Worm (Caenorhabditis elegans) whole organism, L4 larva: Measurements from ENCODE around the gene ZK1010.10.

ENCODE experiments used
- D1046.2 ChIP-seq: fragments of 200-800 bp; sonication (Bioruptor generic); IDR thresholded peaks from 2 replicates; pipeline ENCODE4 v1.3.6; 2022; ENCODE audit warnings: missing genetic modification characterization, missing compliant biosample characterization
- F10B5.3 ChIP-seq: sonication (generic microtip); optimal IDR thresholded peaks from 2 replicates; lab custom pipeline; 2016; ENCODE audit warnings: mild to moderate bottlenecking, missing genetic modification characterization, missing compliant biosample characterization
- F37D6.2 ChIP-seq: sonication (generic microtip); optimal IDR thresholded peaks from 2 replicates; lab custom pipeline; 2016; ENCODE audit warnings: mild to moderate bottlenecking, missing genetic modification characterization, missing compliant biosample characterization
- F49E8.2 ChIP-seq: sonication (generic microtip); optimal IDR thresholded peaks from 2 replicates; lab custom pipeline; 2016; ENCODE audit warnings: missing compliant biosample characterization, mild to moderate bottlenecking, missing genetic modification characterization, borderline replicate concordance
- T26A8.4 ChIP-seq: fragments of 200-800 bp; sonication (Bioruptor generic); IDR thresholded peaks from 2 replicates; pipeline ENCODE4 v1.3.6; 2022; ENCODE audit warnings: missing genetic modification characterization, missing compliant biosample characterization
- Y105C5A.15 ChIP-seq: fragments of 200-800 bp; sonication (Bioruptor generic); IDR thresholded peaks from 2 replicates; pipeline ENCODE4 v1.3.6; 2022; ENCODE audit warnings: missing genetic modification characterization, missing compliant biosample characterization
- Y48G9A.11 ChIP-seq: fragments of 200-800 bp; sonication (Bioruptor generic); IDR thresholded peaks from 2 replicates; pipeline ENCODE4 v1.3.6; 2022; ENCODE audit warnings: missing genetic modification reagents, missing genetic modification characterization, missing compliant biosample characterization
- Y75B8A.6 ChIP-seq: fragments of 200-800 bp; sonication (Bioruptor generic); IDR thresholded peaks from 2 replicates; pipeline ENCODE4 v1.3.6; 2022; ENCODE audit warnings: missing genetic modification reagents, missing genetic modification characterization, missing compliant biosample characterization
- ama-1 ChIP-seq: fragments of 150-350 bp; optimal IDR thresholded peaks from 2 replicates; lab custom pipeline; 2014; ENCODE audit warnings: inconsistent platforms, mixed read lengths
- arid-1 ChIP-seq: fragments of 200-800 bp; sonication (Bioruptor generic); conservative IDR thresholded peaks from 2 replicates; pipeline ENCODE4 v1.3.6; 2022; ENCODE audit warnings: missing genetic modification reagents, missing genetic modification characterization, missing compliant biosample characterization
- attf-4 ChIP-seq: sonication (generic microtip); optimal IDR thresholded peaks from 3 replicates; lab custom pipeline; 2017; ENCODE audit warnings: missing biosample characterization, missing genetic modification characterization
- ceh-28 ChIP-seq: fragments of 150-350 bp; optimal IDR thresholded peaks from 2 replicates; lab custom pipeline; 2014; ENCODE audit warnings: missing biosample characterization, missing genetic modification reagents, missing genetic modification characterization
- ceh-62 ChIP-seq: sonication (generic microtip); optimal IDR thresholded peaks from 2 replicates; lab custom pipeline; 2017; ENCODE audit warnings: missing biosample characterization, missing genetic modification characterization
- ceh-82 ChIP-seq: sonication (generic microtip); optimal IDR thresholded peaks from 2 replicates; lab custom pipeline; 2017; ENCODE audit warnings: missing biosample characterization, missing genetic modification characterization
- cey-2 ChIP-seq: sonication (generic microtip); optimal IDR thresholded peaks from 3 replicates; lab custom pipeline; 2017; ENCODE audit warnings: missing genetic modification characterization, mild to moderate bottlenecking, missing compliant biosample characterization, antibody characterized with exemption, borderline replicate concordance; ENCODE audit not compliant: insufficient read depth
- ctbp-1 ChIP-seq: fragments of 200-800 bp; sonication (Bioruptor generic); IDR thresholded peaks from 2 replicates; pipeline ENCODE4 v1.3.6; 2022; ENCODE audit warnings: missing genetic modification reagents, missing genetic modification characterization, missing compliant biosample characterization
- daf-12 ChIP-seq: fragments of 150-350 bp; optimal IDR thresholded peaks from 2 replicates; lab custom pipeline; 2014; ENCODE audit warnings: missing biosample characterization, missing genetic modification reagents, missing genetic modification characterization
- dmd-9 ChIP-seq: fragments of 200-800 bp; sonication (Bioruptor generic); IDR thresholded peaks from 2 replicates; pipeline ENCODE4 v1.3.6; 2022; ENCODE audit warnings: missing genetic modification reagents, missing genetic modification characterization, missing compliant biosample characterization
- duxl-1 ChIP-seq: sonication (generic microtip); optimal IDR thresholded peaks from 2 replicates; lab custom pipeline; 2016; ENCODE audit warnings: mild to moderate bottlenecking, missing genetic modification characterization, moderate library complexity, missing compliant biosample characterization; ENCODE audit not compliant: poor library complexity
- dve-1 ChIP-seq: sonication (generic microtip); optimal IDR thresholded peaks from 2 replicates; lab custom pipeline; 2017; ENCODE audit warnings: antibody characterized with exemption, mild to moderate bottlenecking, missing genetic modification characterization, missing compliant biosample characterization; ENCODE audit not compliant: insufficient read depth
- egl-27 ChIP-seq: sonication (generic microtip); optimal IDR thresholded peaks from 3 replicates; lab custom pipeline; 2017; ENCODE audit warnings: missing biosample characterization, missing genetic modification reagents, missing genetic modification characterization
- gei-8 ChIP-seq: fragments of 200-800 bp; sonication (Bioruptor generic); optimal IDR thresholded peaks from 2 replicates; lab custom pipeline; 2018; ENCODE audit warnings: mild to moderate bottlenecking, missing genetic modification characterization, missing compliant biosample characterization
- lin-1 ChIP-seq: fragments of 200-800 bp; sonication (Bioruptor generic); IDR thresholded peaks from 2 replicates; pipeline ENCODE4 v1.3.6; 2022; ENCODE audit warnings: missing genetic modification reagents, missing genetic modification characterization, missing compliant biosample characterization
- lin-38 ChIP-seq: fragments of 200-800 bp; sonication (Bioruptor generic); IDR thresholded peaks from 2 replicates; pipeline ENCODE4 v1.3.6; 2022; ENCODE audit warnings: missing genetic modification reagents, missing genetic modification characterization, missing compliant biosample characterization
- lir-3 ChIP-seq: sonication (generic microtip); optimal IDR thresholded peaks from 2 replicates; lab custom pipeline; 2016; ENCODE audit warnings: mild to moderate bottlenecking, missing genetic modification characterization, missing compliant biosample characterization
- lsy-2 ChIP-seq, 2 experiments: fragments of 150-350 bp in 1 of 2; sonication (generic microtip) in 1 of 2; optimal IDR thresholded peaks; 2 replicates each; lab custom pipeline; 2014 to 2017; ENCODE audit warnings: missing biosample characterization in 2 of 2, missing genetic modification characterization in 2 of 2
- madf-9 ChIP-seq: fragments of 200-800 bp; sonication (Bioruptor generic); conservative IDR thresholded peaks from 2 replicates; pipeline ENCODE4 v1.3.6; 2022; ENCODE audit warnings: missing genetic modification reagents, missing genetic modification characterization, missing compliant biosample characterization
- mdt-29 ChIP-seq: fragments of 200-800 bp; sonication (Bioruptor generic); IDR thresholded peaks from 2 replicates; pipeline ENCODE4 v1.3.6; 2022; ENCODE audit warnings: missing genetic modification reagents, missing genetic modification characterization, missing compliant biosample characterization
- mep-1 ChIP-seq: fragments of 150-350 bp; sonication (generic microtip); optimal IDR thresholded peaks from 3 replicates; lab custom pipeline; 2014; ENCODE audit warnings: missing biosample characterization, missing genetic modification characterization
- nhr-11 ChIP-seq: fragments of 150-350 bp; optimal IDR thresholded peaks from 2 replicates; lab custom pipeline; 2014; ENCODE audit warnings: missing biosample characterization, missing genetic modification characterization
- nhr-25 ChIP-seq: sonication (generic microtip); optimal IDR thresholded peaks from 2 replicates; lab custom pipeline; 2017; ENCODE audit warnings: missing genetic modification characterization, mild to moderate bottlenecking, missing compliant biosample characterization, antibody characterized with exemption, moderate library complexity, borderline replicate concordance; ENCODE audit not compliant: insufficient read depth
- nhr-28 ChIP-seq: fragments of 150-350 bp; optimal IDR thresholded peaks from 2 replicates; lab custom pipeline; 2014; ENCODE audit warnings: missing biosample characterization, missing genetic modification characterization
- nhr-42 ChIP-seq: fragments of 200-800 bp; sonication (Bioruptor generic); IDR thresholded peaks from 2 replicates; pipeline ENCODE4 v1.3.6; 2022; ENCODE audit warnings: missing genetic modification characterization, missing compliant biosample characterization
- pha-4 ChIP-seq, 2 experiments: fragments of 150-350 bp in 1 of 2; fragments of 200-800 bp in 1 of 2; sonication (Bioruptor generic) in 1 of 2; IDR thresholded peaks in 1 of 2; optimal IDR thresholded peaks in 1 of 2; 2 replicates each; pipeline versions ENCODE4 v1.3.6 to Lab custom; 2014 to 2022; ENCODE audit warnings: missing genetic modification characterization in 2 of 2, missing genetic modification reagents in 2 of 2, missing biosample characterization in 1 of 2, missing compliant biosample characterization in 1 of 2
- php-3 ChIP-seq: fragments of 200-800 bp; sonication (Bioruptor generic); IDR thresholded peaks from 2 replicates; pipeline ENCODE4 v1.3.6; 2022; ENCODE audit warnings: missing genetic modification reagents, missing genetic modification characterization, missing compliant biosample characterization
- pqm-1 ChIP-seq: sonication (generic microtip); optimal IDR thresholded peaks from 2 replicates; lab custom pipeline; 2017; ENCODE audit warnings: missing biosample characterization, missing genetic modification characterization
- saeg-2 ChIP-seq: fragments of 200-800 bp; sonication (Bioruptor generic); IDR thresholded peaks from 2 replicates; pipeline ENCODE4 v1.3.6; 2022; ENCODE audit warnings: missing genetic modification reagents, missing genetic modification characterization, missing compliant biosample characterization
- sdz-12 ChIP-seq: fragments of 200-800 bp; sonication (Bioruptor generic); optimal IDR thresholded peaks from 2 replicates; lab custom pipeline; 2018; ENCODE audit warnings: mild to moderate bottlenecking, missing genetic modification characterization, missing compliant biosample characterization
- set-16 ChIP-seq: fragments of 200-800 bp; sonication (Bioruptor generic); IDR thresholded peaks from 2 replicates; pipeline ENCODE4 v1.3.6; 2022; ENCODE audit warnings: missing genetic modification reagents, missing genetic modification characterization, missing compliant biosample characterization
- skn-1 ChIP-seq: fragments of 150-350 bp; optimal IDR thresholded peaks from 2 replicates; lab custom pipeline; 2014; ENCODE audit warnings: missing biosample characterization, missing genetic modification characterization
- spr-1 ChIP-seq: sonication (generic microtip); optimal IDR thresholded peaks from 2 replicates; lab custom pipeline; 2016; ENCODE audit warnings: mild to moderate bottlenecking, missing genetic modification characterization, missing compliant biosample characterization
- tag-97 ChIP-seq: fragments of 200-800 bp; sonication (Bioruptor generic); IDR thresholded peaks from 2 replicates; pipeline ENCODE4 v1.3.6; 2022; ENCODE audit warnings: missing genetic modification characterization, missing compliant biosample characterization
- zag-1 ChIP-seq: fragments of 150-350 bp; optimal IDR thresholded peaks from 2 replicates; lab custom pipeline; 2014; ENCODE audit warnings: missing biosample characterization, missing genetic modification characterization
- zip-11 ChIP-seq: fragments of 200-800 bp; sonication (Bioruptor generic); IDR thresholded peaks from 2 replicates; pipeline ENCODE4 v1.3.6; 2022; ENCODE audit warnings: missing genetic modification characterization, missing compliant biosample characterization
- zip-2 ChIP-seq: fragments of 150-350 bp; optimal IDR thresholded peaks from 2 replicates; lab custom pipeline; 2014; ENCODE audit warnings: missing biosample characterization, missing genetic modification characterization
- ztf-7 ChIP-seq: fragments of 150-350 bp; optimal IDR thresholded peaks from 2 replicates; lab custom pipeline; 2014; ENCODE audit warnings: missing biosample characterization, missing genetic modification characterization

ZK1010.10 gene

DNA sequence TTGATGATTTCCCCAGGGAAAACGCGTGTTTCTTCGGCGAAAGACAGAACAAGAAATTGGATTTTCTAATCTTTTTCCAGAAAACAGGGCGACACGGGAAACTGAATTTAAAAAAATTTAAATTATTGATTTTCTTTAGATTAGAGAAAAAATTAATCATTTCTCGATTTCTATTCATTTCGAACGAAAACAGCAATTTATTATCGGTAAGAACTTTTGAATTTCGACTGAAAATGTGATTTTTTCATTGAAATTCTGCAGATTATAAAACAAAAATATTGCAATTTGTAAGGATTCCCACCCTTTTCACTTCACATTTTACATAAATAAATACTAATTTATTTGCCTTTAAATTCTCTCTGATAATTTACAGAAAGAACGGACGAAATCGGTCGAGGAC, 29.8 kb upstream of the ZK1010.10 start, which contains the start of gene bckd-1A:
TSS of gene bckd-1A (minus strand) at position 101 of the 400 bp plus-strand sequence.
- TF ChIP-seq sdz-12 (no peak), cey-2 (tag; lab: Kevin White, UChicago) (no peak), nhr-28 (tag; lab: Kevin White, UChicago) (no peak), saeg-2 (GFP tag; lab: Robert Waterston, UW) (no peak), php-3 (GFP tag; lab: Robert Waterston, UW) (no peak), zag-1 (no peak), pha-4 (GFP tag; IDR thresholded peaks at IDR 0.05; lab: Robert Waterston, UW) (no peak), pha-4 (tag; optimal IDR thresholded peaks at IDR 0.05; lab: Kevin White, UChicago) (no peak), duxl-1 (tag; lab: Kevin White, UChicago) (no peak), ceh-62 (tag; lab: Kevin White, UChicago) (no peak), mep-1 (tag; lab: Kevin White, UChicago) (no peak), ama-1 (lab: Kevin White, UChicago) (no peak), ceh-28 (tag; lab: Kevin White, UChicago) (no peak), egl-27 (tag; lab: Kevin White, UChicago) (no peak), lin-1 (GFP tag; lab: Robert Waterston, UW) (no peak)
- TF ChIP-seq, all 104 proteins: peak for 0

DNA sequence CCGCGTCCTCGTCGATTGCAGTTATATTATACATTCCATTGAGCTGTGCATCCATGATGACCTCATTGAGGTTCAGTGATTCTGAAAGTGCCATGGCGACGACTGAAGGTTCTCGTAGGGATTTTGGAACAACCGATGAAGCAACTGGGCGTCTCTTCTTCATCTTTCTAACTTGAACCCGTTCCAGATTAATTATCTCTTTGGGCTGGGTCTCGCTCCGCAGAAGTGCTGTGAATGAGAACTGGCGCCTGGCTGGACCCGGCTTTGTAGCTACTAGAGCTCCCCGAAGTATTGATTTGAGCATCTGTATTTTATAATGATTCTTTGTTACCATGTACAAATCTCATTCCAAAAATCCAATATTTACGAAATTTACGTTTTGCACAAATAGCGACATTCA, 24.6 kb upstream of the ZK1010.10 start, which contains the start of gene ZK1010.2:
TSS of gene ZK1010.2 (minus strand) at position 304 of the 400 bp plus-strand sequence.
- TF ChIP-seq Y105C5A.15 (0 out of 2 replicates have a peak, but pooled peaks have one; percentile 43), lir-3 (no peak), pha-4 (GFP tag; IDR thresholded peaks at IDR 0.05; lab: Robert Waterston, UW) (peak; percentile 64; the same call in 1 of the 2 replicates), pha-4 (tag; optimal IDR thresholded peaks at IDR 0.05; lab: Kevin White, UChicago) (no peak), F49E8.2 (tag; lab: Kevin White, UChicago) (peak; percentile 63), pqm-1 (tag; lab: Kevin White, UChicago) (no peak), mdt-29 (0 out of 2 replicates have a peak, but pooled peaks have one; percentile 20), zip-11 (no peak), madf-9 (0 out of 2 replicates have a peak, but pooled peaks have one; percentile 24), nhr-42 (GFP tag; lab: Robert Waterston, UW) (no peak), lsy-2 (tag; optimal IDR thresholded peaks at IDR 0.05; lab: Kevin White, UChicago) (peak in 1 of 2 experiments; percentile 20), D1046.2 (0 out of 2 replicates have a peak, but pooled peaks have one; percentile 57), arid-1 (GFP tag; lab: Robert Waterston, UW) (no peak; the same call in 1 of the 2 replicates), lin-38 (peak; percentile 70), skn-1 (tag; lab: Kevin White, UChicago) (no peak), set-16 (no peak), spr-1 (tag; lab: Kevin White, UChicago) (peak; percentile 25), Y48G9A.11 (GFP tag; lab: Robert Waterston, UW) (peak; percentile 66), T26A8.4 (GFP tag; lab: Robert Waterston, UW) (0 out of 2 replicates have a peak, but pooled peaks have one; percentile 40), php-3 (GFP tag; lab: Robert Waterston, UW) (no peak), dve-1 (tag; lab: Kevin White, UChicago) (no peak), Y75B8A.6 (GFP tag; lab: Robert Waterston, UW) (no peak)
- TF ChIP-seq, all 104 proteins: peak for 11

DNA sequence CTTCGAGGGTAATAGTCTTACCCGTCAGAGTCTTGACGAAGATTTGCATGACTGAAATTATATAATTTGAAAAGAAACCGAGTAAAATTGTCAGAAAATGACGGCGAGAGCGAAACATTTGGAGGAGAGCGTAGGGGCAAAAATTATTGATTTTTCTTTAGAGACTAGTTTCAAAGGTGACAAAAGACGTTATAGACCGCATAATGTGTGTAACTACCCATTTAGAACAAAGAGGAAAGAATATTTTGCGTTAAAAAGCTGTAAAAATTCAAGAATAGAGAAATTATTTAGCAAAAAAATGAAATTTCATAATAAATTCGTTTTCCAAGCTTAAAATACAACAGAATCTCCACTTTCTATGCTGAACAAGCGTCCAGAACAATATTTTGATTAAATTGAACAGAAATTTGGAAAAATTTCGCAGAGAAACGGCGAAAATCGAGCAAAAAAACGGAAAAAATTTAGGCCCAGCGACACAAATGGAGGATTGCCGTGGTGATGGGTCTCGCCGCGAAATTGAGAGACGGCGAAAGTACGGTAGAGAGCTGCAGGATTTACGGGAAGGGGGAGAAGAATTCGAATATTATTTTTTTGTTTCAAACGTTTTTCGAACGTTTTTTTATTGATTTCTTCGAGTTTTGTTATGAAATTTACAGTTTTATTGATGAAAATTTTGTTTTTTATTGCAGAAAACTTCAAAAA, 23.6 kb upstream of the ZK1010.10 start, which contains the start of the genes ubq-2 and frg-1:
TSS of gene ubq-2 (minus strand) at position 51 of the 702 bp plus-strand sequence.
TSS of gene frg-1 (plus strand) at position 690 of the 702 bp plus-strand sequence.
- TF ChIP-seq ztf-7 (peak; percentile 79), lin-38 (peak; percentile 88), daf-12 (tag; lab: Kevin White, UChicago) (no peak), F10B5.3 (peak; percentile 2), zip-2 (tag; lab: Kevin White, UChicago) (peak; percentile 2), mdt-29 (peak; percentile 57; the same call in 1 of the 2 replicates), nhr-11 (tag; lab: Kevin White, UChicago) (peak; percentile 86), dmd-9 (GFP tag; lab: Robert Waterston, UW) (no peak), nhr-25 (tag; lab: Kevin White, UChicago) (peak; percentile 21), tag-97 (GFP tag; lab: Robert Waterston, UW) (no peak), attf-4 (tag; lab: Kevin White, UChicago) (no peak), F37D6.2 (tag; lab: Kevin White, UChicago) (peak; percentile 81), gei-8 (GFP tag; lab: Kevin White, UChicago) (no peak), F49E8.2 (tag; lab: Kevin White, UChicago) (peak; percentile 76), ceh-82 (tag; lab: Kevin White, UChicago) (no peak), ctbp-1 (GFP tag; lab: Robert Waterston, UW) (peak; percentile 74)
